Fruit fly (Drosophila melanogaster) ovary, adult (tissue): ENCODE results near the gene Smvt.

Source experiments
- CG17801 ChIP-seq: fragments of 200-800 bp; optimal IDR thresholded peaks from 2 replicates; lab custom pipeline; 2019; ENCODE audit warnings: missing biosample characterization, mild to moderate bottlenecking, missing genetic modification characterization, moderate library complexity; ENCODE audit not compliant: partially characterized antibody

The Smvt gene

DNA sequence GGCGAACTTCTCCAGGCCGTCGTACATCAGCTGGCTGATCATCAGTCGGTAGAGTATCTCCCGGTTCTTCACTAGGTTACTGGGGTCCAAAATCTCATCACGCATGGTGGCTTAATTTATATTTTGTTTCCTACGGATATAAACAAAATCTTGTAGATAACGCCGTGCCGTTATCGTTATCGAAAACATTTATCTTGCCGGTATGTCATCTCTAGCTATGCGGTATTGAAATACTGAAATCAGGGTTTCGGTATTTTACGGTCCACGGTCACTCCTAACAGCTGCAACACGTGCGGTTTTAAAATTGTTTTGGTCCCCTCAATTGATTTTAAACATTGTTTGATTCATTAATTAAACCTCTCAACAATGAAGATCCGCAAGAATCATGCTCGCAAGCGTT lies 24.6 kb downstream of the Smvt start, which contains the start of the genes CstF50 and CG11563:
Gene CstF50, minus strand, starts transcription at position 188 of the 400 bp plus-strand sequence.
Gene CG11563, plus strand, starts transcription at position 260 of the 400 bp plus-strand sequence.
- TF ChIP-seq CG17801 (GFP tag; lab: Kevin White, UChicago): peak; percentile 29

dm6 chr3R:31727773-31728172 lies 33.6 kb downstream of the Smvt start:
- no peak for TF ChIP-seq CG17801 (GFP tag; lab: Kevin White, UChicago)

DNA sequence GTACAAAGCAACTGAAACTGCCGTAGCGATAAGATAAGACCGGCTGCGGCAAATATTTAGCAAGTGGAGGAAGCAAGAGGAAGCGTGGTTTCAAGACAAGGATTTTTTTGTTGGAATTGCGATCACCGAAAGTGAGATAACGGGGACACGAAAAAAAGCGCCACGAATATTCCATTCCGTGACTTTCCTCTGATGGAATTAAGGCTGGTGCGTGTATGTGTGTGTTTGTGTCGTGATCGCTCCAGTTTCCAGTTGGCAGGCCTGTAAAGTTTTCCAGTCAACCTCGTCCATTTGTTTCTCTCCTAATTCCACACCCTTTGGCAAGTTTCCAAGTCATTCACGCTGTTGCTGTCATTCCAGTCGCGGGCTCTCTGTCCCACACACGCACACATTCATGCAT lies 35.1 kb downstream of the Smvt start:
- TF ChIP-seq CG17801 (GFP tag; lab: Kevin White, UChicago): no peak

DNA sequence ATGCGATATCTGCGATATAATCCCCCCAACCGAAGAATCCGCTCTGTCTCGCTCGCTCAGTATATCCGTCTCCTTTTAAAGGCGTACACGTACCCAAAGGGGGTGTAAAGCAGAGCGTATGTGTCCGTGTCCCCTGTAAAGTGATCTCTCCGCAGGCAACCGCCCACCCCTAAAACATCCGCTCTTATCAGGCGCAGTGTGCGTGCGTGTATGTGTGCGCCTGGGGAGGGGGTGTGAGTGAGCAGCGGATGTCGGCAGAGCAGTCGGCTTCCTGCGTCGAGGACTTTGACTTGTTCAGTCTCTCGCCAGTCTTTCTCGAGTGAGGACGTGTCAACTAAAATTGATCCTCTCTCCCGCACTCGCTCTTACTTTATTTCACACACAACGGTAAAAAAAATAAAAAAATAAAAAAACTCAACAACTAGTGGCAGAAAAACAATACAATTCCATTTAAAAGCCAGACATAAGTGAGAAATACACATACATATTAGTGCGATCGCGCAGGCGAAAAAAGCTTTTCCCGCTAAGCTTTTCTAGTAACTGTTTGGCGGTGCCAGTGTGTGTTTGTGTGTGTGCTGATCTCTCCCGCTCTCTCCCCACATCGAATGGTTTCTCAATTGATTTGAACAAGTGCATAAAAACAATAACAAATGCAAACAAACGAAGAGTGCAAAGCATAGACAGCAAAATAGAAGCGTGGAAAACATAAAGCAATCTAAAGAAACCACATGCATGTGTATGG lies 35.7 kb downstream of the Smvt start:
- no peak for TF ChIP-seq CG17801 (GFP tag; lab: Kevin White, UChicago)

dm6 chr3R:31724580-31725320 lies 36.6 kb downstream of the Smvt start:
- peak; percentile 72 for TF ChIP-seq CG17801 (GFP tag; lab: Kevin White, UChicago)

DNA sequence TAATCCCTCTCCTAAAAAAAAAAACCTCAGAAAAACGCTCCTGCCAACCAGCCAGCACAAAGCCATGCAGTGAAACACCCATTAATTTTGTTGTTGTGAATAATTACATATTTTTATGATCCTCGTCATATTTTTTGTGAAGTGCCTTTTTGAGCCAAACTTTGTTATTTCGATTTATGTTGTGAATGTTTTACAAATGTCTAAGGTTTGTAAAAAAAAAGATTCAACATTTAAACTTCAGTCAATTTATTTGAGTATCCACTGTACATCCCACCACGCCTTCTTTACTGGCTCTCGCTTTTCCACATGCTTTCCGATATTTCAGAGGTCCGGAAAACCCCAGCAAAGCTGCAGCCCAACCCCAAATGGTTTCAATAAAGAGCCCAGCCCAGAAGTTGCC lies 37.2 kb downstream of the Smvt start:
- TF ChIP-seq CG17801 (GFP tag; lab: Kevin White, UChicago): no peak

DNA sequence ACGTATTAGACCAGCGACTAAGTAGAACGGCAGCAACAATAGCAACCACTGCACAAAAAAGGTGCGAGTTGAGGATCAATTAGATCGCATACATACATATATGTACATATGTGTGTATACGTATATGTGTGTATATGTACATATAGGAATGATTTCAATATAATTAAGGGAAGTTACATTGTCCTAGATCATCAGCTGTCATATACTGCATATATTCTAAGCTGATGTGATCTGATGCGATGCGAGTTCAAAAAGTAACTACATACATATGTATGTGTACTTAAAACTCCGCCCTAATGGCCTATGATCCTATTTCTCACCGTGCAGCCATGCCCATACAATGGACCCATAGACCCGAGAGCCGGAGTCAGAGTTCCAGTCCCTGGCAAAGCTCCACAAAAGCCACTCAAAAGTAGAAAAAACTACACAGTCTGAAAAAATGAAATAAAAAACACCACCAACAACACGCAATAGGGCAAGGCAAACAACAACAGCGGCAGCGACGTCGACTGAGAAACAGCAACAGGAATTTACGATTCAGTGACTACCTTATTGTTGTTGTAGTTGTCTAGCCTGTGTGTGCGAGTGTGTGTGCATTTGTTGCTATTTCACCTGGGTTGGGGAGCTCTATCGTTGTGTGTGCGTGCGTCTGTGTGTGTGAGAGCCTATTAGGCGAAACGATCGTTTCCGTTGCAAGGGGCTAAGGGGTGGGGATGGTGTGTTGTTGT lies 38.0 kb downstream of the Smvt start:
- no peak for TF ChIP-seq CG17801 (GFP tag; lab: Kevin White, UChicago)

DNA sequence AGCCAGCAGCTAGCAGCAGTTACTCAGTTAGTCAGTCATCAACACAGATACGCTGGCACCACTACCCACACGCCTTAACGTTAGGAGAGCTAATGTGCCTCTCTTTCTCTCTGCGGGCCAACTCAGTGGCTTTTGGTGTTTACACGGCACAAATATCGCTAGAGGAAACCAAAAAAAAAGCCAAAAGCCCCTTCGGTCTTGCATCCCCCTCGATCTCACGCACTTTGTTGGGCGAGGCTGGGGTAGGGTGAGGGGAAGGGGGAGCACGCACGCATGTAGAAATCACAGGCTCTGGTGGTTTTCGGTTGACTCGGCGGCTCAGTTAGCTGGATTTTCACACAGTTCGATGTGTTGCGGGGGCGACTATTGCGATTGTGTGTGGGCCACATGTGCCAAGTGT lies 39.4 kb downstream of the Smvt start:
- no peak for TF ChIP-seq CG17801 (GFP tag; lab: Kevin White, UChicago)

- TF ChIP-seq CG17801 (GFP tag; lab: Kevin White, UChicago): no peak
Observed at dm6 chr3R:31721466-31721865, 39.9 kb downstream of the Smvt start.

DNA sequence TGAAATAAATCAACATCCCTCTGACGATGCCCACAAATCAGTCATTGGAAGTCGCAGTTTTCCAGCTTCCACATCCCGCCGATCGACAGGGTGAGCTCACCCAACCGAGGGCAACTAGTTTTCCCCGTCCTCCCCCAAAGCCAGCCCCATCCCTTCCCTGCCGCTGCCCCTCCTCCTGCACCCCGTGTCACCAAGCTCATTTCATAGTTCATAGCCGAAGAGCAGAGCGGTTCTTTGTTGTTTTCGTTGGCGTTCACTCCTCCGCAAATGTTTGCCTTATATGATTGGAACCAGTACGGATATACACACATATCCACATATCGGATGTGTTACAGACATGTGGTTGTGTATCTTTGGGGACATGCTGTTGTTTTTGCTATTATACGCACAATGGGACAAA lies 41.3 kb downstream of the Smvt start:
- TF ChIP-seq CG17801 (GFP tag; lab: Kevin White, UChicago): no peak

DNA sequence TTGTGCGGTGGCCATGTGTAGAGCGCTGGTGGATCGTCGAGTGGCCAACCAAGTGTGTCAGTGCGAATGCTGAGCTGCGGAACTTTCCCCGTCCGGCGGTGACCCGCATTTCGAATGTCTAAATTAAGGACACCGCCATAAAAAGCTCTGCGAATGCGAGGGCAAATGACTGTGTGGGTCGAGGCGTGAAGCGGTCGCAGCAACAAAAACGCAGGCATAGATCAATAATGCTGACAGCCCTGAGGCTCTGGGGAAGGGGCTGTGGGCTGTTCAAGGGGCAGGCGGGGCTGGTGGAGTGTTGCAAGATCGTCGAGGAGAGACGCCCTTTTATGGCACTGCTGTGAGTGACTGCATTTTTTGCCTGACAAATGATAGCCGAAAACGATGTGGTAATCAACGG lies 41.9 kb downstream of the Smvt start:
- no peak for TF ChIP-seq CG17801 (GFP tag; lab: Kevin White, UChicago)

DNA sequence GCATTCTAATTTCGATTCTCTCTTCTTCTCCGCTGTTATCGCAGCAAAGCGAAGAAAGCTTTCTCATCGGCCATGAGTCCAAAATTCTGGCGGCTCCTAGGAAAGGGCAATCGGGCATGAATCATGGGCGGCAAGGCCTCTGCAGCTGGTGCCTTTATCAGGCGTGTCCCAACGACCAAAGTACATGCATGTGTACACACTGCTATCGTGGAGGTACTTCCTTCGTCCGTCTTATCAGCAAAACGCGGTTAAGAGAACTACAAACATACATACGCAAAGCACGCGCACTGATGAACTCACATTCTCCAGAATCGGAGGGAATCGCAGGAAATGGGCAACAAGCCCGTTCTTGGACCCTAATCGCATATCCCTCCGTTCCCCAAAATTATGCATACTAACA lies 42.4 kb downstream of the Smvt start:
- TF ChIP-seq CG17801 (GFP tag; lab: Kevin White, UChicago): no peak

dm6 chr3R:31718168-31718565 lies 43.2 kb downstream of the Smvt start:
- TF ChIP-seq CG17801 (GFP tag; lab: Kevin White, UChicago): no peak

dm6 chr3R:31717299-31718167 lies 43.8 kb downstream of the Smvt start:
- TF ChIP-seq CG17801 (GFP tag; lab: Kevin White, UChicago): no peak
